Fruit fly (Drosophila melanogaster) whole organism, wandering third instar larva: Measurements from ENCODE around the gene CG4424.

ENCODE experiments used
- CG9705 ChIP-seq: fragments of 200-800 bp; sonication (Bioruptor generic); optimal IDR thresholded peaks from 2 replicates; lab custom pipeline; 2018; ENCODE audit warnings: missing biosample characterization, mild to moderate bottlenecking, missing genetic modification characterization
- CrebA ChIP-seq: fragments of 200-800 bp; sonication (Bioruptor generic); optimal IDR thresholded peaks from 2 replicates; lab custom pipeline; 2016; ENCODE audit warnings: missing biosample characterization, mild to moderate bottlenecking, missing genetic modification characterization, borderline replicate concordance
- Dif ChIP-seq: fragments of 200-275, 200-300 bp; sonication (Bioruptor generic); optimal IDR thresholded peaks from 2 replicates; lab custom pipeline; 2018; ENCODE audit warnings: missing biosample characterization, missing genetic modification characterization; ENCODE audit not compliant: partially characterized antibody
- GATAd ChIP-seq: sonication (Bioruptor generic); optimal IDR thresholded peaks from 2 replicates; lab custom pipeline; 2016; ENCODE audit warnings: missing biosample characterization, missing genetic modification characterization
- Hnf4 ChIP-seq: fragments of 200-800 bp; sonication (Bioruptor generic); optimal IDR thresholded peaks from 2 replicates; lab custom pipeline; 2016; ENCODE audit warnings: missing biosample characterization, mild to moderate bottlenecking, missing genetic modification characterization
- Hr78 ChIP-seq: fragments of >200 bp; optimal IDR thresholded peaks from 2 replicates; lab custom pipeline; 2017; ENCODE audit warnings: missing biosample characterization, missing genetic modification characterization
- Hr83 ChIP-seq: fragments of 200-300 bp; sonication (Bioruptor generic); optimal IDR thresholded peaks from 2 replicates; lab custom pipeline; 2016; ENCODE audit warnings: missing biosample characterization, mild to moderate bottlenecking, missing genetic modification characterization, moderate library complexity; ENCODE audit not compliant: poor library complexity, severe bottlenecking
- Mio ChIP-seq: sonication (Bioruptor generic); optimal IDR thresholded peaks from 2 replicates; lab custom pipeline; 2016; ENCODE audit warnings: missing biosample characterization, missing genetic modification characterization
- Myc ChIP-seq: fragments of >200 bp; optimal IDR thresholded peaks from 2 replicates; lab custom pipeline; 2017
- N ChIP-seq: fragments of >200 bp; optimal IDR thresholded peaks from 2 replicates; lab custom pipeline; 2018; ENCODE audit warnings: missing biosample characterization, missing external identifiers, missing genetic modification characterization
- Rel ChIP-seq, 2 experiments: fragments of 200-800 bp; sonication (Bioruptor generic) in 1 of 2; optimal IDR thresholded peaks; 2 replicates in 1 of 2; 3 replicates in 1 of 2; lab custom pipeline; 2016 to 2019; ENCODE audit warnings: mild to moderate bottlenecking in 2 of 2, missing biosample characterization in 2 of 2, missing genetic modification characterization in 2 of 2, moderate library complexity in 1 of 2
- Sp1 ChIP-seq: fragments of 200-800 bp; sonication (Bioruptor generic); optimal IDR thresholded peaks from 3 replicates; lab custom pipeline; 2019; ENCODE audit warnings: missing biosample characterization, mild to moderate bottlenecking, missing genetic modification characterization, moderate library complexity
- br ChIP-seq: fragments of 200-800 bp; sonication (Bioruptor generic); optimal IDR thresholded peaks from 2 replicates; lab custom pipeline; 2016; ENCODE audit warnings: missing biosample characterization, missing genetic modification characterization
- brk ChIP-seq: fragments of 200-800 bp; sonication (Bioruptor generic); optimal IDR thresholded peaks from 2 replicates; lab custom pipeline; 2016; ENCODE audit warnings: missing biosample characterization, mild to moderate bottlenecking, missing genetic modification characterization
- dl ChIP-seq, 2 experiments: fragments of 175-275, 200-275 bp in 1 of 2; fragments of 200-275 bp in 1 of 2; sonication (Bioruptor generic); optimal IDR thresholded peaks; lab custom pipeline; 2018; ENCODE audit warnings: mild to moderate bottlenecking in 2 of 2, missing biosample characterization in 2 of 2, missing genetic modification characterization in 2 of 2, moderate library complexity in 2 of 2; ENCODE audit not compliant: partially characterized antibody in 2 of 2, insufficient read depth in 1 of 2
- dmrt93B ChIP-seq: fragments of 200-800 bp; sonication (Bioruptor generic); optimal IDR thresholded peaks from 2 replicates; lab custom pipeline; 2018; ENCODE audit warnings: missing biosample characterization, mild to moderate bottlenecking, missing genetic modification characterization
- dsf ChIP-seq: sonication (Bioruptor generic); optimal IDR thresholded peaks from 2 replicates; lab custom pipeline; 2016; ENCODE audit warnings: missing biosample characterization, missing genetic modification characterization, borderline replicate concordance
- ey ChIP-seq: fragments of 200-800 bp; sonication (Bioruptor generic); optimal IDR thresholded peaks from 2 replicates; lab custom pipeline; 2016; ENCODE audit warnings: missing biosample characterization, missing genetic modification characterization
- foxo ChIP-seq, 2 experiments: fragments of 200-800 bp; sonication (Bioruptor generic); optimal IDR thresholded peaks; 2 replicates in 1 of 2; 3 replicates in 1 of 2; lab custom pipeline; 2016 to 2017; ENCODE audit warnings: missing biosample characterization in 2 of 2, missing genetic modification characterization in 2 of 2
- jim ChIP-seq: fragments of 175-275, 200-325 bp; sonication (Bioruptor generic); optimal IDR thresholded peaks from 2 replicates; lab custom pipeline; 2016; ENCODE audit warnings: missing biosample characterization, mild to moderate bottlenecking, missing genetic modification characterization
- pan ChIP-seq: fragments of >200 bp; optimal IDR thresholded peaks from 2 replicates; lab custom pipeline; 2017
- psq ChIP-seq: fragments of 200-800 bp; sonication (Bioruptor generic); optimal IDR thresholded peaks from 3 replicates; lab custom pipeline; 2017; ENCODE audit warnings: missing biosample characterization, mild to moderate bottlenecking, missing genetic modification characterization, moderate library complexity
- rgr ChIP-seq: fragments of 200-800 bp; sonication (Bioruptor generic); optimal IDR thresholded peaks from 3 replicates; lab custom pipeline; 2016; ENCODE audit warnings: missing biosample characterization, mild to moderate bottlenecking, missing genetic modification characterization
- sage ChIP-seq: fragments of 200-800 bp; sonication (Bioruptor generic); optimal IDR thresholded peaks from 2 replicates; lab custom pipeline; 2016; ENCODE audit warnings: missing biosample characterization, mild to moderate bottlenecking, missing genetic modification characterization
- tai ChIP-seq: sonication (Bioruptor generic); optimal IDR thresholded peaks from 2 replicates; lab custom pipeline; 2016; ENCODE audit warnings: missing biosample characterization, missing genetic modification characterization
- woc ChIP-seq: sonication (Bioruptor generic); optimal IDR thresholded peaks from 2 replicates; lab custom pipeline; 2016; ENCODE audit warnings: missing biosample characterization, mild to moderate bottlenecking, missing genetic modification characterization

Gene CG4424

dm6 chr3R:20027841-20028240, at the start of gene CG4424, which contains the start of gene CG4854:
Gene CG4424 (minus strand): TSS chr3R:20028040.
Gene CG4854 (plus strand): TSS chr3R:20028058.
- TF ChIP-seq foxo (GFP tag; optimal IDR thresholded peaks at IDR 0.05; lab: Kevin White, UChicago) (no peak), CG9705 (GFP tag; lab: Kevin White, UChicago) (no peak), br (GFP tag; lab: Kevin White, UChicago) (no peak), psq (no peak)
- TF ChIP-seq, all 38 proteins: peak for 0

dm6 chr3R:20066435-20066834, 38.6 kb upstream of the CG4424 start:
- TF ChIP-seq Sp1 (GFP tag; lab: Kevin White, UChicago) = no peak
- no peak for TF ChIP-seq sage
- no peak for TF ChIP-seq woc (GFP tag; lab: Kevin White, UChicago)
- no peak for TF ChIP-seq psq
- TF ChIP-seq Hr78 (GFP tag; lab: Kevin White, UChicago) = no peak
- TF ChIP-seq jim (GFP tag; lab: Kevin White, UChicago) = no peak
- no peak for TF ChIP-seq tai (GFP tag; lab: Kevin White, UChicago)

dm6 chr3R:20059650-20060049, 31.8 kb upstream of the CG4424 start, which contains the start of gene CG4390:
Gene CG4390 (minus strand): TSS chr3R:20059750.
- TF ChIP-seq Myc (lab: Kevin White, UChicago) = no peak
- TF ChIP-seq, all 38 proteins: peak for 0

dm6 chr3R:20058960-20059359, 31.1 kb upstream of the CG4424 start:
- TF ChIP-seq ey = no peak
- TF ChIP-seq dsf (GFP tag; lab: Kevin White, UChicago) = no peak
- TF ChIP-seq Hr78 (GFP tag; lab: Kevin White, UChicago) = no peak
- no peak for TF ChIP-seq Mio (GFP tag; lab: Kevin White, UChicago)
- no peak for TF ChIP-seq GATAd (GFP tag; lab: Kevin White, UChicago)
- no peak for TF ChIP-seq N
- TF ChIP-seq pan = no peak
- TF ChIP-seq CrebA (GFP tag; lab: Kevin White, UChicago) = no peak
- TF ChIP-seq foxo (GFP tag; optimal IDR thresholded peaks at IDR 0.05; lab: Kevin White, UChicago) = no peak

- TF ChIP-seq foxo (GFP tag; optimal IDR thresholded peaks at IDR 0.05; lab: Kevin White, UChicago) = peak in 1 of 2 experiments; percentile 23
- no peak for TF ChIP-seq br (GFP tag; lab: Kevin White, UChicago)
- no peak for TF ChIP-seq pan
These were observed 29.7 kb upstream of the CG4424 start, which contains the start of gene mdlc for dm6 chr3R:20057501-20057900. Gene mdlc (plus strand): TSS chr3R:20057748.

dm6 chr3R:20055809-20056208, 28.0 kb upstream of the CG4424 start, which contains the start of gene CG17193:
Gene CG17193 (minus strand): TSS chr3R:20056097.
- TF ChIP-seq Dif (GFP tag; lab: Kevin White, UChicago) = no peak
- TF ChIP-seq foxo (GFP tag; optimal IDR thresholded peaks at IDR 0.05; lab: Kevin White, UChicago) = no peak
- no peak for TF ChIP-seq Hr83
- TF ChIP-seq tai (GFP tag; lab: Kevin White, UChicago) = no peak
- TF ChIP-seq ey = no peak
- TF ChIP-seq Rel (GFP tag; optimal IDR thresholded peaks at IDR 0.05; lab: Kevin White, UChicago) = no peak
- TF ChIP-seq Rel (tag; optimal IDR thresholded peaks at IDR 0.05; lab: Kevin White, UChicago) = no peak
- TF ChIP-seq Mio (GFP tag; lab: Kevin White, UChicago) = no peak
- no peak for TF ChIP-seq dmrt93B (GFP tag; lab: Kevin White, UChicago)
- TF ChIP-seq dl (GFP tag; optimal IDR thresholded peaks at IDR 0.05; lab: Kevin White, UChicago; ENCODE audit: insufficient read depth in 1 of 2, partially characterized antibody in 2 of 2) = no peak
- no peak for TF ChIP-seq rgr (GFP tag; lab: Kevin White, UChicago)
- TF ChIP-seq, all 38 proteins: peak for 0

dm6 chr3R:20042457-20042856, 14.6 kb upstream of the CG4424 start, which contains the start of the genes CG33934 and Indy-2:
Gene CG33934 (plus strand): TSS chr3R:20042757.
Gene Indy-2 (plus strand): TSS chr3R:20042757.
- TF ChIP-seq Sp1 (GFP tag; lab: Kevin White, UChicago) = no peak
- no peak for TF ChIP-seq woc (GFP tag; lab: Kevin White, UChicago)
- TF ChIP-seq Myc (lab: Kevin White, UChicago) = no peak
- TF ChIP-seq CG9705 (GFP tag; lab: Kevin White, UChicago) = no peak
- no peak for TF ChIP-seq Hnf4 (GFP tag; lab: Kevin White, UChicago)
- no peak for TF ChIP-seq sage
- TF ChIP-seq Mio (GFP tag; lab: Kevin White, UChicago) = no peak
- no peak for TF ChIP-seq pan
- TF ChIP-seq brk (GFP tag; lab: Kevin White, UChicago) = no peak
- TF ChIP-seq tai (GFP tag; lab: Kevin White, UChicago) = no peak
- TF ChIP-seq br (GFP tag; lab: Kevin White, UChicago) = no peak
